Fruit fly (Drosophila melanogaster): ENCODE measurements around the gene CG32453.

Gene CG32453

DNA sequence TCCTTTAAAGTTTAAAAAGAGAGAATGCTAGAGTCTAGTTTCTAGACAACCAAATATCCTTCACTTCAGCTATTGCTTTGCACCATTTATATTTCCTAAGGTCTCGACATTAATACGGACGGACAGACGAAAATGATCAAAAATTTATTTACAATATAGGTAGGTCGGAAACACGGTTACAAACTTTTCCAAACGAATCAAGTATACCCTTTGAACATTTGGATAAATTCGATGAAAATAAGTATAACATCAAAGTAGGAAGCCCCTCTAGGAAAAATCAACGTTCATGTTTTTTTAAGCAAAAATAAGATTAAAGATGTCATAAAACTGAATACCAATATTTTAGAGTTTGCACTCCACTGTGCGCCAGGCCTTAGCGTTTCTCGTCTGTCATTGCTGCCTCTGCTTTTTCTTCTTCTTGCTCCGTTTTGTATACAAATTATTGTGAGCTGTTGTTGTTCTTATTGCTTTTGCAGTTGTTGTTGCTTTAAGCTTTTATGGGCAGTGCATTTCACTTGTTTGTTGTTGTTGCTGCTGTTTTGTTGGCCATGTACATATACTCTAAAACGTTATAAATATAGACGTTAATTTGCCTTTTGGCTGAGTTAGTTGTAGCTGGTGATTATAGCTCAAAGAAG, 46.0 kb downstream of the CG32453 start (continued):
- TF ChIP-seq lola (GFP tag; optimal IDR thresholded peaks at IDR 0.05) (peak in 1 of 3 experiments; percentile 37), CG11504 (tag; optimal IDR thresholded peaks at IDR 0.05) (peak; percentile 36), kah (GFP tag; optimal IDR thresholded peaks at IDR 0.05) (no peak), CG1603 (tag; optimal IDR thresholded peaks at IDR 0.05) (peak; percentile 5), CoRest (tag; optimal IDR thresholded peaks at IDR 0.05) (peak; percentile 18), CG17361 (GFP tag; IDR thresholded peaks at IDR 0.05) (peak; percentile 60; the same call in 2 of the 3 replicates), Hr51 (GFP tag; optimal IDR thresholded peaks at IDR 0.05) (peak in 1 of 2 experiments; percentile 3), nmo (GFP tag; optimal IDR thresholded peaks at IDR 0.05) (peak; percentile 12), CG8388 (GFP tag; optimal IDR thresholded peaks at IDR 0.05) (peak; percentile 11), zen2 (GFP tag; IDR thresholded peaks at IDR 0.05; ENCODE audit: partially characterized antibody) (no peak), CG4424 (GFP tag; optimal IDR thresholded peaks at IDR 0.05) (peak; percentile 14), CG30403 (GFP tag; optimal IDR thresholded peaks at IDR 0.05) (peak; percentile 40), gem (tag; optimal IDR thresholded peaks at IDR 0.05) (peak; percentile 24), slp2 (GFP tag; optimal IDR thresholded peaks at IDR 0.05) (no peak), CG1832 (GFP tag; optimal IDR thresholded peaks at IDR 0.05) (no peak), Dll (GFP tag; IDR thresholded peaks at IDR 0.05; ENCODE audit: partially characterized antibody) (0 out of 4 replicates have a peak, but pooled peaks have one; percentile 10), CG4360 (GFP tag; IDR thresholded peaks at IDR 0.05) (peak; percentile 83), nerfin-2 (GFP tag; IDR thresholded peaks at IDR 0.05; ENCODE audit: partially characterized antibody) (no peak), Xrp1 (GFP tag; IDR thresholded peaks at IDR 0.05) (0 out of 2 replicates have a peak, but pooled peaks have one; percentile 28), trem (tag; optimal IDR thresholded peaks at IDR 0.05) (peak; percentile 11), Sox102F (GFP tag; optimal IDR thresholded peaks at IDR 0.05) (peak; percentile 4), CG4707 (GFP tag; optimal IDR thresholded peaks at IDR 0.05) (peak; percentile 45), hkb (optimal IDR thresholded peaks at IDR 0.05) (no peak), hkb (GFP tag; IDR thresholded peaks at IDR 0.05) (0 out of 2 replicates have a peak, but pooled peaks have one; percentile 39), CG7963 (GFP tag; IDR thresholded peaks at IDR 0.05; ENCODE audit: partially characterized antibody) (no peak), Med (GFP tag) (peak; percentile 16), CG17385 (GFP tag; optimal IDR thresholded peaks at IDR 0.05) (peak; percentile 83), D19A (tag; optimal IDR thresholded peaks at IDR 0.05) (peak; percentile 18), CG10979 (tag; optimal IDR thresholded peaks at IDR 0.05) (peak; percentile 12), sens (GFP tag) (peak; percentile 84), vvl (GFP tag; IDR thresholded peaks at IDR 0.05) (peak; percentile 44), bsh (GFP tag; optimal IDR thresholded peaks at IDR 0.05) (peak in 1 of 2 experiments; percentile 29), CG13296 (GFP tag; optimal IDR thresholded peaks at IDR 0.05) (no peak), CG2712 (tag; optimal IDR thresholded peaks at IDR 0.05) (peak; percentile 36), NK7.1 (GFP tag; optimal IDR thresholded peaks at IDR 0.05) (no peak), row (GFP tag; IDR thresholded peaks at IDR 0.05) (peak; percentile 58), CG4820 (GFP tag; optimal IDR thresholded peaks at IDR 0.05) (peak; percentile 14), toy (GFP tag; IDR thresholded peaks at IDR 0.05) (no peak), hbn (GFP tag; IDR thresholded peaks at IDR 0.05; ENCODE audit: partially characterized antibody) (no peak), Oli (tag; optimal IDR thresholded peaks at IDR 0.05) (peak; percentile 36), CG12299 (tag; optimal IDR thresholded peaks at IDR 0.05) (no peak)
